Fruit fly (Drosophila melanogaster) ovary, adult (tissue): ENCODE data around the gene CG11951.
A peak's percentile ranks its signal among the peaks of the same experiment; 100 is the strongest.

Experiments used
- CG17801 ChIP-seq: fragments of 200-800 bp; optimal IDR thresholded peaks from 2 replicates; lab custom pipeline; 2019; ENCODE audit warnings: missing biosample characterization, mild to moderate bottlenecking, missing genetic modification characterization, moderate library complexity; ENCODE audit not compliant: partially characterized antibody

CG11951 gene

dm6 chr3R:29262481-29262880 is 24.0 kb upstream of the CG11951 start:
- TF ChIP-seq CG17801 (GFP tag; lab: Kevin White, UChicago): no peak

- no peak for TF ChIP-seq CG17801 (GFP tag; lab: Kevin White, UChicago)
These were observed 21.1 kb upstream of the CG11951 start for dm6 chr3R:29259466-29260132.

- no peak for TF ChIP-seq CG17801 (GFP tag; lab: Kevin White, UChicago)
These were observed 19.6 kb upstream of the CG11951 start for dm6 chr3R:29257890-29258691.

- no peak for TF ChIP-seq CG17801 (GFP tag; lab: Kevin White, UChicago)
These were observed 18.4 kb upstream of the CG11951 start for dm6 chr3R:29256811-29257439.

dm6 chr3R:29255963-29256527 is 17.5 kb upstream of the CG11951 start, which contains the start of gene CG45544:
CG45544 (plus strand) TSS chr3R:29256485.
- peak; percentile 80 for TF ChIP-seq CG17801 (GFP tag; lab: Kevin White, UChicago)

- TF ChIP-seq CG17801 (GFP tag; lab: Kevin White, UChicago): peak; percentile 33
These were observed 16.8 kb upstream of the CG11951 start, which contains the start of gene stg for dm6 chr3R:29255166-29255962. stg (minus strand) TSS chr3R:29255800.

- peak; percentile 44 for TF ChIP-seq CG17801 (GFP tag; lab: Kevin White, UChicago)
These were observed 15.9 kb upstream of the CG11951 start for dm6 chr3R:29254383-29254782.

- no peak for TF ChIP-seq CG17801 (GFP tag; lab: Kevin White, UChicago)
These were observed 15.4 kb upstream of the CG11951 start for dm6 chr3R:29253874-29254273.

- TF ChIP-seq CG17801 (GFP tag; lab: Kevin White, UChicago): no peak
These were observed 12.9 kb upstream of the CG11951 start for dm6 chr3R:29251418-29251817.

- TF ChIP-seq CG17801 (GFP tag; lab: Kevin White, UChicago): no peak
These were observed 11.9 kb upstream of the CG11951 start, which contains the start of gene SP1029 for dm6 chr3R:29250272-29251018. SP1029 (minus strand) TSS chr3R:29250451.

dm6 chr3R:29244727-29245126 is 6.2 kb upstream of the CG11951 start, which contains the start of gene CG31445:
CG31445 (minus strand) TSS chr3R:29244827.
- TF ChIP-seq CG17801 (GFP tag; lab: Kevin White, UChicago): no peak

- TF ChIP-seq CG17801 (GFP tag; lab: Kevin White, UChicago): no peak
These were observed 7.9 kb downstream of the CG11951 start for dm6 chr3R:29230552-29231102.

dm6 chr3R:29229958-29230357 is 8.6 kb downstream of the CG11951 start:
- TF ChIP-seq CG17801 (GFP tag; lab: Kevin White, UChicago): no peak
